Worm (Caenorhabditis elegans): ENCODE measurements around the gene F01F1.15.

DNA sequence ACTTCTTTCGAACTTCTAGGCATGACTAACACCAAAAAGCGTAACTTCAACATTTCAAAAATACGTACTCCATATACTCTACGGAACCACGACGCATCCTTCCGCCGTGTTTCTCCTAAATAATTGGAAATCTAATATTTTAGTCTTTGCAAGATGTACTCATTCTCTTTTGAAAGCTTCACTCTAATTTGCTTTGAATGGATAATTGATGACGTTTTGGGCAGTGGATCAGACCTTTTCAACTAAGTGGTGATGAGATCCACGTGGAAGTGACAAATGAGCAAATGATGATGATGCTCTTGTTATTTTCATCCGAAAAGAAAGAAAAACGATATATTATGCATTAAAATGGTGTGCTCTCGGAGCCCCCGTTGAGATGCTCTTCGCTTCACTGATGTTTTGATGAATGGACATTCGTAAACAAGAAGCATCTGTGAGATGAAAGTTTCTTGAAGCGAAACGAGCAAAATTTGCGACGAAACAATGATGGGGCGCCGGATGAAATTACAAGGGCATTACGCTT is 44.8 kb downstream of the F01F1.15 start:
- no peak for TF ChIP-seq snpc-4 (tag; optimal IDR thresholded peaks at IDR 0.05)
- no peak for TF ChIP-seq ces-1 (GFP tag; optimal IDR thresholded peaks at IDR 0.05)
- no peak for TF ChIP-seq unc-39 (tag; optimal IDR thresholded peaks at IDR 0.05)

Measured in whole organism, mixed stage, embryonic.